Fruit fly (Drosophila melanogaster): ENCODE measurements around the gene MBD-like.

MBD-like gene

dm6 chr3R:9586663-9587248 lies 27.2 kb downstream of the MBD-like start, which contains the start of gene P58IPK (continued):
- TF ChIP-seq CrebA (GFP tag; optimal IDR thresholded peaks at IDR 0.05; ENCODE audit: borderline replicate concordance) = no peak
- peak; percentile 28 for TF ChIP-seq CG9705 (GFP tag; optimal IDR thresholded peaks at IDR 0.05)
- TF ChIP-seq brk (GFP tag; optimal IDR thresholded peaks at IDR 0.05) = no peak

- TF ChIP-seq lola (GFP tag; optimal IDR thresholded peaks at IDR 0.05) = no peak
- peak; percentile 53 for TF ChIP-seq h (GFP tag; optimal IDR thresholded peaks at IDR 0.05)
- TF ChIP-seq br (GFP tag; optimal IDR thresholded peaks at IDR 0.05) = peak; percentile 63
- no peak for TF ChIP-seq CG32264 (GFP tag; optimal IDR thresholded peaks at IDR 0.05)
- peak in 1 of 2 experiments; percentile 46 for TF ChIP-seq foxo (GFP tag; optimal IDR thresholded peaks at IDR 0.05)
- TF ChIP-seq rgr (GFP tag; optimal IDR thresholded peaks at IDR 0.05) = peak; percentile 42
- peak; percentile 27 for TF ChIP-seq sv (GFP tag; optimal IDR thresholded peaks at IDR 0.05)
- no peak for TF ChIP-seq Abd-B (GFP tag; optimal IDR thresholded peaks at IDR 0.05)
- TF ChIP-seq OdsH (GFP tag; optimal IDR thresholded peaks at IDR 0.05) = no peak
- no peak for TF ChIP-seq Mio (GFP tag; optimal IDR thresholded peaks at IDR 0.05)
- no peak for TF ChIP-seq brk (GFP tag; optimal IDR thresholded peaks at IDR 0.05)
- peak; percentile 36 for TF ChIP-seq HLH106 (tag; optimal IDR thresholded peaks at IDR 0.05)
- peak; percentile 80 for TF ChIP-seq Jra (GFP tag; optimal IDR thresholded peaks at IDR 0.05)
- TF ChIP-seq tai (GFP tag; optimal IDR thresholded peaks at IDR 0.05) = no peak
- TF ChIP-seq GATAd (GFP tag; optimal IDR thresholded peaks at IDR 0.05) = no peak
- TF ChIP-seq Hr78 (GFP tag; optimal IDR thresholded peaks at IDR 0.05) = no peak
- no peak for TF ChIP-seq CrebA (GFP tag; optimal IDR thresholded peaks at IDR 0.05; ENCODE audit: borderline replicate concordance)
- TF ChIP-seq Dfd (GFP tag; optimal IDR thresholded peaks at IDR 0.05) = no peak
- TF ChIP-seq dmrt93B (GFP tag; optimal IDR thresholded peaks at IDR 0.05) = no peak
- TF ChIP-seq dl (GFP tag; optimal IDR thresholded peaks at IDR 0.05; ENCODE audit: insufficient read depth in 1 of 2, partially characterized antibody in 2 of 2) = no peak
- TF ChIP-seq Sp1 (GFP tag; optimal IDR thresholded peaks at IDR 0.05) = peak; percentile 21
- peak; percentile 78 for TF ChIP-seq Hnf4 (GFP tag; optimal IDR thresholded peaks at IDR 0.05)
- peak; percentile 65 for TF ChIP-seq fru (GFP tag; optimal IDR thresholded peaks at IDR 0.05)
- no peak for TF ChIP-seq sage (GFP tag; optimal IDR thresholded peaks at IDR 0.05)
- TF ChIP-seq pan (optimal IDR thresholded peaks at IDR 0.05) = no peak
- TF ChIP-seq Rel (GFP tag; optimal IDR thresholded peaks at IDR 0.05) = no peak
- TF ChIP-seq Rel (tag; optimal IDR thresholded peaks at IDR 0.05) = peak; percentile 48
- peak; percentile 22 for TF ChIP-seq CG9705 (GFP tag; optimal IDR thresholded peaks at IDR 0.05)
- TF ChIP-seq ey (GFP tag; optimal IDR thresholded peaks at IDR 0.05) = peak; percentile 25
- TF ChIP-seq Hr83 (GFP tag; optimal IDR thresholded peaks at IDR 0.05; ENCODE audit: poor library complexity, severe bottlenecking) = peak; percentile 31
- peak; percentile 63 for TF ChIP-seq Myc (optimal IDR thresholded peaks at IDR 0.05)
- TF ChIP-seq dsf (GFP tag; optimal IDR thresholded peaks at IDR 0.05; ENCODE audit: borderline replicate concordance) = no peak
- TF ChIP-seq woc (GFP tag; optimal IDR thresholded peaks at IDR 0.05) = no peak
- no peak for TF ChIP-seq usp (GFP tag; optimal IDR thresholded peaks at IDR 0.05)
Observed at dm6 chr3R:9590952-9591532, 31.5 kb downstream of the MBD-like start, which contains the start of the genes bocks and CG8312. bocks (minus strand) TSS chr3R:9591002. CG8312 (plus strand) TSS chr3R:9591309.

dm6 chr3R:9591769-9592388 lies 32.3 kb downstream of the MBD-like start:
- no peak for TF ChIP-seq psq (GFP tag; optimal IDR thresholded peaks at IDR 0.05)
- no peak for TF ChIP-seq foxo (GFP tag; optimal IDR thresholded peaks at IDR 0.05)
- TF ChIP-seq CrebA (GFP tag; optimal IDR thresholded peaks at IDR 0.05; ENCODE audit: borderline replicate concordance) = no peak
- TF ChIP-seq h (GFP tag; optimal IDR thresholded peaks at IDR 0.05) = no peak
- TF ChIP-seq dmrt93B (GFP tag; optimal IDR thresholded peaks at IDR 0.05) = no peak
- no peak for TF ChIP-seq OdsH (GFP tag; optimal IDR thresholded peaks at IDR 0.05)
- TF ChIP-seq Hr78 (GFP tag; optimal IDR thresholded peaks at IDR 0.05) = no peak
- no peak for TF ChIP-seq Hr83 (GFP tag; optimal IDR thresholded peaks at IDR 0.05; ENCODE audit: poor library complexity, severe bottlenecking)
- TF ChIP-seq HLH106 (tag; optimal IDR thresholded peaks at IDR 0.05) = no peak
- TF ChIP-seq Hnf4 (GFP tag; optimal IDR thresholded peaks at IDR 0.05) = no peak
- no peak for TF ChIP-seq sv (GFP tag; optimal IDR thresholded peaks at IDR 0.05)
- no peak for TF ChIP-seq GATAd (GFP tag; optimal IDR thresholded peaks at IDR 0.05)
- TF ChIP-seq pan (optimal IDR thresholded peaks at IDR 0.05) = no peak
- no peak for TF ChIP-seq tai (GFP tag; optimal IDR thresholded peaks at IDR 0.05)
- no peak for TF ChIP-seq Myc (optimal IDR thresholded peaks at IDR 0.05)
- no peak for TF ChIP-seq Rel (GFP tag; optimal IDR thresholded peaks at IDR 0.05)
- no peak for TF ChIP-seq Rel (tag; optimal IDR thresholded peaks at IDR 0.05)
- no peak for TF ChIP-seq Abd-B (GFP tag; optimal IDR thresholded peaks at IDR 0.05)
- no peak for TF ChIP-seq dsf (GFP tag; optimal IDR thresholded peaks at IDR 0.05; ENCODE audit: borderline replicate concordance)
- TF ChIP-seq CG32264 (GFP tag; optimal IDR thresholded peaks at IDR 0.05) = no peak
- no peak for TF ChIP-seq usp (GFP tag; optimal IDR thresholded peaks at IDR 0.05)

Measured in whole organism, wandering third instar larva.